Fruit fly (Drosophila melanogaster) whole organism, embryonic: Measurements from ENCODE around the gene aru.

Source experiments
- Asciz ChIP-seq: fragments of 200-800 bp; sonication (Bioruptor generic); optimal IDR thresholded peaks from 2 replicates; lab custom pipeline; 2017; ENCODE audit warnings: missing biosample characterization, mild to moderate bottlenecking, missing genetic modification characterization, missing genetic modification reagents
- B-H1 ChIP-seq: fragments of 200-800 bp; sonication (Bioruptor generic); IDR thresholded peaks from 3 replicates; pipeline ENCODE4 v1.3.6; 2022; ENCODE audit warnings: missing biosample characterization, missing genetic modification characterization
- Blimp-1 ChIP-seq: fragments of 200-800 bp; sonication (Bioruptor generic); optimal IDR thresholded peaks from 3 replicates; lab custom pipeline; 2018; ENCODE audit warnings: missing biosample characterization, missing genetic modification characterization, mild to moderate bottlenecking, moderate library complexity, missing genetic modification reagents
- Bteb2 ChIP-seq: fragments of 200-800 bp; sonication (Bioruptor generic); optimal IDR thresholded peaks from 2 replicates; lab custom pipeline; 2016; ENCODE audit warnings: missing biosample characterization, missing genetic modification characterization
- CG10979 ChIP-seq: fragments of 200-800 bp; sonication (Bioruptor generic); optimal IDR thresholded peaks from 2 replicates; lab custom pipeline; 2018; ENCODE audit warnings: missing biosample characterization, mild to moderate bottlenecking, missing genetic modification characterization, moderate library complexity
- CG13287 ChIP-seq: fragments of 200-800 bp; sonication (Bioruptor generic); IDR thresholded peaks from 2 replicates; pipeline ENCODE4 v1.3.6; 2022; ENCODE audit warnings: missing biosample characterization, missing genetic modification characterization; ENCODE audit not compliant: partially characterized antibody
- CG13775 ChIP-seq: fragments of 200-800 bp; sonication (Bioruptor generic); optimal IDR thresholded peaks from 3 replicates; lab custom pipeline; 2017; ENCODE audit warnings: missing biosample characterization, mild to moderate bottlenecking, missing genetic modification characterization
- CG15011 ChIP-seq: fragments of 200-800 bp; sonication (Bioruptor generic); optimal IDR thresholded peaks from 3 replicates; lab custom pipeline; 2018; ENCODE audit warnings: missing biosample characterization, mild to moderate bottlenecking, missing genetic modification characterization
- CG15601 ChIP-seq: fragments of 200-800 bp; sonication (Bioruptor generic); optimal IDR thresholded peaks from 3 replicates; lab custom pipeline; 2019; ENCODE audit warnings: missing biosample characterization, mild to moderate bottlenecking, missing genetic modification characterization, moderate library complexity
- CG17359 ChIP-seq: fragments of 200-800 bp; sonication (Bioruptor generic); optimal IDR thresholded peaks from 3 replicates; lab custom pipeline; 2018; ENCODE audit warnings: missing biosample characterization, mild to moderate bottlenecking, missing genetic modification characterization, moderate library complexity
- CG17612 ChIP-seq: fragments of 200-800 bp; sonication (Bioruptor generic); IDR thresholded peaks from 2 replicates; pipeline ENCODE4 v1.3.6; 2022; ENCODE audit warnings: missing biosample characterization, missing genetic modification characterization
- CG18476 ChIP-seq: fragments of 200-800 bp; sonication (Bioruptor generic); optimal IDR thresholded peaks from 2 replicates; lab custom pipeline; 2016; ENCODE audit warnings: missing biosample characterization, mild to moderate bottlenecking, missing genetic modification characterization
- CG18619 ChIP-seq: fragments of 200-800 bp; sonication (Bioruptor generic); optimal IDR thresholded peaks from 3 replicates; lab custom pipeline; 2017; ENCODE audit warnings: missing biosample characterization, mild to moderate bottlenecking, missing genetic modification characterization
- CG2202 ChIP-seq: fragments of 200-800 bp; sonication (Bioruptor generic); optimal IDR thresholded peaks from 2 replicates; lab custom pipeline; 2018; ENCODE audit warnings: missing biosample characterization, mild to moderate bottlenecking, missing genetic modification characterization
- CG31365 ChIP-seq: fragments of 200-800 bp; sonication (Bioruptor generic); optimal IDR thresholded peaks from 2 replicates; lab custom pipeline; 2018; ENCODE audit warnings: missing biosample characterization, mild to moderate bottlenecking, missing genetic modification characterization
- CG4854 ChIP-seq: fragments of 200-800 bp; sonication (Bioruptor generic); optimal IDR thresholded peaks from 2 replicates; lab custom pipeline; 2016; ENCODE audit warnings: missing biosample characterization, missing genetic modification characterization, inconsistent platforms
- CG7357 ChIP-seq: fragments of 200-800 bp; sonication (Bioruptor generic); IDR thresholded peaks from 3 replicates; pipeline ENCODE4 v1.3.6; 2022; ENCODE audit warnings: missing biosample characterization, missing genetic modification characterization
- CTCF ChIP-seq: fragments of 200-800 bp; sonication (Bioruptor generic); optimal IDR thresholded peaks from 2 replicates; lab custom pipeline; 2017; ENCODE audit warnings: missing biosample characterization, mild to moderate bottlenecking, missing genetic modification characterization, moderate library complexity
- Dfd ChIP-seq, 2 experiments: fragments of >200 bp; optimal IDR thresholded peaks; 2 replicates each; lab custom pipeline; 2017; ENCODE audit warnings: missing biosample characterization in 2 of 2, missing genetic modification characterization in 2 of 2
- Dip2 ChIP-seq: fragments of 200-800 bp; sonication (Bioruptor generic); IDR thresholded peaks from 2 replicates; pipeline ENCODE4 v1.3.6; 2022; ENCODE audit warnings: missing biosample characterization, missing genetic modification characterization
- Drgx ChIP-seq: fragments of 200-800 bp; sonication (Bioruptor generic); IDR thresholded peaks from 2 replicates; pipeline ENCODE4 v1.3.6; 2022; ENCODE audit warnings: missing biosample characterization, missing genetic modification characterization
- Elba2 ChIP-seq: fragments of 200-800 bp; sonication (Bioruptor generic); optimal IDR thresholded peaks from 3 replicates; lab custom pipeline; 2016; ENCODE audit warnings: missing biosample characterization, missing genetic modification characterization
- Fer3 ChIP-seq: fragments of 200-800 bp; sonication (Bioruptor generic); optimal IDR thresholded peaks from 2 replicates; lab custom pipeline; 2018; ENCODE audit warnings: missing biosample characterization, mild to moderate bottlenecking, missing genetic modification characterization, moderate library complexity
- Gug ChIP-seq: fragments of 200-800 bp; sonication (Bioruptor generic); IDR thresholded peaks from 4 replicates; pipeline ENCODE4 v1.3.6; 2022; ENCODE audit warnings: missing biosample characterization, missing genetic modification characterization
- H2.0 ChIP-seq: fragments of 200-800 bp; sonication (Bioruptor generic); IDR thresholded peaks from 2 replicates; pipeline ENCODE4 v1.3.6; 2022; ENCODE audit warnings: missing biosample characterization, missing genetic modification characterization
- HmgD ChIP-seq: fragments of 200-800 bp; sonication (Bioruptor generic); optimal IDR thresholded peaks from 3 replicates; lab custom pipeline; 2016; ENCODE audit warnings: missing biosample characterization, missing genetic modification characterization
- Hr3 ChIP-seq: fragments of 200-800 bp; sonication (Bioruptor generic); optimal IDR thresholded peaks from 3 replicates; lab custom pipeline; 2016; ENCODE audit warnings: missing biosample characterization, missing genetic modification characterization
- MESR4 ChIP-seq: fragments of 200-800 bp; sonication (Bioruptor generic); optimal IDR thresholded peaks from 2 replicates; lab custom pipeline; 2018; ENCODE audit warnings: missing biosample characterization, mild to moderate bottlenecking, missing genetic modification characterization, moderate library complexity
- Mad ChIP-seq: fragments of 200-800 bp; sonication (Bioruptor generic); optimal IDR thresholded peaks from 2 replicates; lab custom pipeline; 2016; ENCODE audit warnings: missing biosample characterization, missing genetic modification characterization
- Med ChIP-seq: fragments of 200-800 bp; sonication (Bioruptor generic); peaks from one replicate; lab custom pipeline; 2016; ENCODE audit warnings: missing biosample characterization, missing genetic modification characterization, mild to moderate bottlenecking, inconsistent platforms, moderate library complexity
- Scr ChIP-seq: fragments of 200-800 bp; sonication (Bioruptor generic); IDR thresholded peaks from 2 replicates; pipeline ENCODE4 v1.3.6; 2022; ENCODE audit warnings: missing biosample characterization, missing genetic modification characterization; ENCODE audit not compliant: partially characterized antibody
- Six4 ChIP-seq: fragments of 200-800 bp; sonication (Bioruptor generic); optimal IDR thresholded peaks from 2 replicates; lab custom pipeline; 2016; ENCODE audit warnings: missing biosample characterization, missing genetic modification characterization
- Sry-δ ChIP-seq: fragments of 200-800 bp; sonication (Bioruptor generic); optimal IDR thresholded peaks from 2 replicates; lab custom pipeline; 2016; ENCODE audit warnings: missing biosample characterization, missing genetic modification characterization
- Ssrp ChIP-seq: fragments of 200-800 bp; sonication (Bioruptor generic); optimal IDR thresholded peaks from 2 replicates; lab custom pipeline; 2018; ENCODE audit warnings: missing biosample characterization, mild to moderate bottlenecking, missing genetic modification characterization, moderate library complexity
- abd-A ChIP-seq: fragments of 200-800 bp; sonication (Bioruptor generic); optimal IDR thresholded peaks from 3 replicates; lab custom pipeline; 2019; ENCODE audit warnings: missing biosample characterization, mild to moderate bottlenecking, missing genetic modification characterization, moderate library complexity
- ase ChIP-seq: fragments of 200-800 bp; sonication (Bioruptor generic); IDR thresholded peaks from 3 replicates; pipeline ENCODE4 v1.3.6; 2022; ENCODE audit warnings: missing biosample characterization, missing genetic modification characterization
- bab2 ChIP-seq: fragments of 200-800 bp; sonication (Bioruptor generic); optimal IDR thresholded peaks from 2 replicates; lab custom pipeline; 2016; ENCODE audit warnings: missing biosample characterization, missing genetic modification characterization
- bigmax ChIP-seq: fragments of 200-800 bp; sonication (Bioruptor generic); optimal IDR thresholded peaks from 2 replicates; lab custom pipeline; 2018; ENCODE audit warnings: missing biosample characterization, mild to moderate bottlenecking, missing genetic modification characterization
- dmrt99B ChIP-seq: fragments of 200-800 bp; sonication (Bioruptor generic); optimal IDR thresholded peaks from 2 replicates; lab custom pipeline; 2018; ENCODE audit warnings: missing biosample characterization, mild to moderate bottlenecking, missing genetic modification characterization, moderate library complexity
- dysf ChIP-seq: fragments of 200-800 bp; sonication (Bioruptor generic); IDR thresholded peaks from 3 replicates; pipeline ENCODE4 v1.3.6; 2022; ENCODE audit warnings: missing biosample characterization, missing genetic modification characterization
- esg ChIP-seq: fragments of 200-800 bp; sonication (Bioruptor generic); conservative IDR thresholded peaks from 2 replicates; pipeline ENCODE4 v1.3.6; 2022; ENCODE audit warnings: missing biosample characterization, missing genetic modification characterization
- hb ChIP-seq: fragments of 200-800 bp; sonication (Bioruptor generic); IDR thresholded peaks from 3 replicates; pipeline ENCODE4 v1.3.6; 2022; ENCODE audit warnings: missing biosample characterization, missing genetic modification characterization; ENCODE audit not compliant: partially characterized antibody
- ind ChIP-seq: fragments of 200-800 bp; sonication (Bioruptor generic); optimal IDR thresholded peaks from 3 replicates; lab custom pipeline; 2016; ENCODE audit warnings: missing biosample characterization, missing genetic modification characterization
- nmo ChIP-seq: fragments of 200-800 bp; sonication (Bioruptor generic); optimal IDR thresholded peaks from 2 replicates; lab custom pipeline; 2018; ENCODE audit warnings: missing biosample characterization, mild to moderate bottlenecking, missing genetic modification characterization, moderate library complexity
- sens ChIP-seq: fragments of 200-800 bp; sonication (Bioruptor generic); peaks from one replicate; lab custom pipeline; 2016; ENCODE audit warnings: missing biosample characterization, missing genetic modification characterization
- slp2 ChIP-seq: fragments of 200-800 bp; sonication (Bioruptor generic); optimal IDR thresholded peaks from 2 replicates; lab custom pipeline; 2016; ENCODE audit warnings: missing biosample characterization, missing genetic modification characterization
- sug ChIP-seq: fragments of 200-800 bp; optimal IDR thresholded peaks from 2 replicates; lab custom pipeline; 2019; ENCODE audit warnings: missing biosample characterization, mild to moderate bottlenecking, missing genetic modification characterization, moderate library complexity
- trem ChIP-seq: fragments of 200-800 bp; optimal IDR thresholded peaks from 3 replicates; lab custom pipeline; 2019; ENCODE audit warnings: missing biosample characterization, mild to moderate bottlenecking, missing genetic modification characterization, moderate library complexity
- tx ChIP-seq: fragments of 200-800 bp; sonication (Bioruptor generic); optimal IDR thresholded peaks from 2 replicates; lab custom pipeline; 2016; ENCODE audit warnings: missing biosample characterization, missing genetic modification characterization
- usp ChIP-seq: fragments of >200 bp; optimal IDR thresholded peaks from 2 replicates; lab custom pipeline; 2017; ENCODE audit warnings: missing biosample characterization, missing genetic modification characterization
- wdn ChIP-seq: fragments of 200-800 bp; sonication (Bioruptor generic); IDR thresholded peaks from 2 replicates; pipeline ENCODE4 v1.3.6; 2022; ENCODE audit warnings: missing biosample characterization, missing genetic modification characterization

Gene aru

DNA sequence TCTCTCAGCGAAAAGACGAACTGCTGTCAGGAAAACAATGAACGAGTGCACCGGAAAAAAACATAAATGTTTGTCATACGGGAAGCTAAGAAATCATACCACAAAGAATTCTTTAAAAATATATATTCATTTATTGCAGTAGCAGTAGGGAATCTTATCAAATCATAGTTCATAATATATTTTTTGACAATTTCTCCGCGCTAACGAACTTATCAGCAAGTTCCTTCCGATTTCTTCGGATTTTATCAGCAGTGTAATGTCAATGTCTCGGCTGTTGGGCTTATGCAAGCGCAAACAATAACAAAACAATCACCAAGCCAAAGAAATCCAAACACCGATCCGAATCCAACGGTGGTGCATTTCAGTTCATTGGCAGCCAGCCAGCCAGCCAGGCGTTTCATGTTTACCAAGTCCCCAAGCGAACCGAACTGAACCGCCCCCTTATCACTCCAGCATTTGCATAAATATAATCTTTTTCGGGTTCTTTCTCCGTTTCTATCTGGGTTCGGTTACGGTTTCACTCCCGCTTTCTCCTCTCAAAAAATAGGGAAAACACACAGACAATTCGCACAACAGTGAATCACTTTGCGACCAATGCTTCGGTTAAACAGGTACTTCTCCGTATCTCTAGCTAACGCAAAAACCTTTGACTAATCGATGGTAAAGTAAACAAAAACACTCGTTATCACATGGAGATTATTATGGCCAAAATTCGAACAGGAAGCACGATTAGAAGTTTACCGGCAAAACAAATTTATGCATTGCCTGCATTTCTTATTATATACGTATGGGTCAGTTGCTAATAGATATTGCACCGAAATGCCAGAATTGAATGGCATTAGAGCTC is 40.4 kb downstream of the aru start (continued):
- TF ChIP-seq CG2202 (peak; percentile 54), Blimp-1 (peak; percentile 56), ind (no peak), sug (tag; lab: Kevin White, UChicago) (peak; percentile 13), dysf (no peak), Gug (GFP tag; lab: Robert Waterston, UW) (no peak), Med (GFP tag; lab: Kevin White, UChicago) (peak; percentile 74), bab2 (GFP tag; lab: Kevin White, UChicago) (no peak), abd-A (tag; lab: Kevin White, UChicago) (no peak), bigmax (GFP tag; lab: Kevin White, UChicago) (no peak), Mad (GFP tag; lab: Kevin White, UChicago) (no peak), tx (GFP tag; lab: Kevin White, UChicago) (no peak), CG15011 (GFP tag; lab: Kevin White, UChicago) (no peak), Ssrp (tag; lab: Kevin White, UChicago) (peak; percentile 48), slp2 (GFP tag; lab: Kevin White, UChicago) (no peak), usp (GFP tag; lab: Kevin White, UChicago) (no peak), Drgx (GFP tag; lab: Robert Waterston, UW) (no peak), CG17359 (tag; lab: Kevin White, UChicago) (peak; percentile 25), CG31365 (tag; lab: Kevin White, UChicago) (no peak), H2.0 (GFP tag; lab: Robert Waterston, UW) (no peak), CG17612 (GFP tag; lab: Robert Waterston, UW) (no peak), CG18619 (GFP tag; lab: Kevin White, UChicago) (peak; percentile 9), CG4854 (GFP tag; lab: Kevin White, UChicago) (peak; percentile 10), nmo (peak; percentile 48), B-H1 (GFP tag; lab: Robert Waterston, UW) (no peak), dmrt99B (peak; percentile 70), Six4 (GFP tag; lab: Kevin White, UChicago) (peak; percentile 7), Hr3 (GFP tag; lab: Kevin White, UChicago) (peak; percentile 44), hb (no peak), Bteb2 (GFP tag; lab: Kevin White, UChicago) (no peak), Elba2 (GFP tag; lab: Kevin White, UChicago) (no peak), Scr (GFP tag; lab: Robert Waterston, UW) (no peak), Dfd (GFP tag; optimal IDR thresholded peaks at IDR 0.05; lab: Kevin White, UChicago) (no peak), Fer3 (tag; lab: Kevin White, UChicago) (no peak), CG15601 (peak; percentile 27), CG13775 (GFP tag; lab: Kevin White, UChicago) (peak; percentile 10), CTCF (GFP tag; lab: Kevin White, UChicago) (no peak), MESR4 (GFP tag; lab: Kevin White, UChicago) (no peak), CG13287 (GFP tag; lab: Robert Waterston, UW) (no peak), Dip2 (no peak), trem (tag; lab: Kevin White, UChicago) (peak; percentile 8), Asciz (GFP tag; lab: Kevin White, UChicago) (peak; percentile 54), CG7357 (GFP tag; lab: Robert Waterston, UW) (no peak), sens (GFP tag; lab: Kevin White, UChicago) (peak; percentile 94), CG18476 (GFP tag; lab: Kevin White, UChicago) (no peak), ase (GFP tag; lab: Robert Waterston, UW) (no peak), HmgD (GFP tag; lab: Kevin White, UChicago) (no peak), wdn (no peak), esg (GFP tag; lab: Robert Waterston, UW) (0 out of 2 replicates have a peak, but pooled peaks have one; percentile 15), Sry-δ (GFP tag; lab: Kevin White, UChicago) (no peak), CG10979 (tag; lab: Kevin White, UChicago) (peak; percentile 66)
